Worm (Caenorhabditis elegans) whole organism, L2 larva: ENCODE results near the gene ocr-3.

ENCODE experiments used
- C34F6.9 ChIP-seq: fragments of 150-350 bp; optimal IDR thresholded peaks from 2 replicates; lab custom pipeline; 2014; ENCODE audit warnings: missing biosample characterization, missing genetic modification characterization
- ZK546.5 ChIP-seq: sonication (generic microtip); optimal IDR thresholded peaks from 2 replicates; lab custom pipeline; 2017; ENCODE audit warnings: missing biosample characterization, missing genetic modification characterization
- alr-1 ChIP-seq: fragments of 150-350 bp; optimal IDR thresholded peaks from 2 replicates; lab custom pipeline; 2014; ENCODE audit warnings: missing biosample characterization, missing genetic modification characterization
- aly-2 ChIP-seq: fragments of 150-350 bp; optimal IDR thresholded peaks from 2 replicates; lab custom pipeline; 2014; ENCODE audit warnings: missing biosample characterization, missing genetic modification characterization
- blmp-1 ChIP-seq: sonication (generic microtip); optimal IDR thresholded peaks from 2 replicates; lab custom pipeline; 2017; ENCODE audit warnings: missing genetic modification characterization, mild to moderate bottlenecking, missing compliant biosample characterization, antibody characterized with exemption, moderate library complexity; ENCODE audit not compliant: insufficient read depth
- ceh-16 ChIP-seq: fragments of 150-350 bp; optimal IDR thresholded peaks from 2 replicates; lab custom pipeline; 2014; ENCODE audit warnings: missing biosample characterization, missing genetic modification characterization
- ceh-82 ChIP-seq: fragments of 150-350 bp; optimal IDR thresholded peaks from 2 replicates; lab custom pipeline; 2014; ENCODE audit warnings: missing biosample characterization, missing genetic modification characterization
- crh-2 ChIP-seq: sonication (generic microtip); optimal IDR thresholded peaks from 2 replicates; lab custom pipeline; 2017; ENCODE audit warnings: missing biosample characterization, missing genetic modification characterization
- dmd-4 ChIP-seq: sonication (generic microtip); optimal IDR thresholded peaks from 2 replicates; lab custom pipeline; 2017; ENCODE audit warnings: missing biosample characterization, missing genetic modification characterization
- elt-1 ChIP-seq: fragments of 150-350 bp; optimal IDR thresholded peaks from 2 replicates; lab custom pipeline; 2014; ENCODE audit warnings: missing biosample characterization, missing genetic modification characterization
- gmeb-1 ChIP-seq: fragments of 150-350 bp; optimal IDR thresholded peaks from 2 replicates; lab custom pipeline; 2014; ENCODE audit warnings: missing biosample characterization, missing genetic modification characterization
- lin-11 ChIP-seq: fragments of 150-350 bp; sonication (generic microtip); optimal IDR thresholded peaks from 2 replicates; lab custom pipeline; 2014; ENCODE audit warnings: missing biosample characterization, missing genetic modification characterization, inconsistent platforms, mixed read lengths
- lin-13 ChIP-seq: fragments of 150-350 bp; optimal IDR thresholded peaks from 2 replicates; lab custom pipeline; 2014; ENCODE audit warnings: missing biosample characterization, missing genetic modification reagents, missing genetic modification characterization
- lsy-2 ChIP-seq, 2 experiments: fragments of 150-350 bp in 1 of 2; sonication (generic microtip) in 1 of 2; optimal IDR thresholded peaks; 2 replicates each; lab custom pipeline; 2014 to 2017; ENCODE audit warnings: missing biosample characterization in 2 of 2, missing genetic modification characterization in 2 of 2
- mbf-1 ChIP-seq: sonication (generic microtip); optimal IDR thresholded peaks from 2 replicates; lab custom pipeline; 2017; ENCODE audit warnings: missing biosample characterization, missing genetic modification characterization
- mdl-1 ChIP-seq, 2 experiments: fragments of 150-350 bp in 1 of 2; sonication (generic microtip) in 1 of 2; optimal IDR thresholded peaks; 2 replicates each; lab custom pipeline; 2017; ENCODE audit warnings: missing biosample characterization in 2 of 2, missing genetic modification characterization in 2 of 2
- nhr-10 ChIP-seq: sonication (generic microtip); optimal IDR thresholded peaks from 2 replicates; lab custom pipeline; 2017; ENCODE audit warnings: missing biosample characterization, missing genetic modification characterization
- nhr-11 ChIP-seq: fragments of 150-350 bp; optimal IDR thresholded peaks from 2 replicates; lab custom pipeline; 2014; ENCODE audit warnings: missing biosample characterization, missing genetic modification characterization
- nhr-12 ChIP-seq: fragments of 150-350 bp; optimal IDR thresholded peaks from 2 replicates; lab custom pipeline; 2014; ENCODE audit warnings: missing biosample characterization, missing genetic modification characterization
- nhr-21 ChIP-seq: fragments of 150-350 bp; optimal IDR thresholded peaks from 2 replicates; lab custom pipeline; 2014; ENCODE audit warnings: missing biosample characterization, missing genetic modification characterization
- nhr-23 ChIP-seq: fragments of 150-350 bp; optimal IDR thresholded peaks from 2 replicates; lab custom pipeline; 2014; ENCODE audit warnings: missing biosample characterization, missing genetic modification reagents, missing genetic modification characterization
- nhr-237 ChIP-seq: fragments of 150-350 bp; optimal IDR thresholded peaks from 2 replicates; lab custom pipeline; 2014; ENCODE audit warnings: missing biosample characterization, missing genetic modification characterization
- nhr-6 ChIP-seq: fragments of 150-350 bp; optimal IDR thresholded peaks from 2 replicates; lab custom pipeline; 2014; ENCODE audit warnings: missing biosample characterization, missing genetic modification characterization
- sem-4 ChIP-seq: fragments of 150-350 bp; optimal IDR thresholded peaks from 2 replicates; lab custom pipeline; 2014; ENCODE audit warnings: missing biosample characterization, missing genetic modification reagents, missing genetic modification characterization
- snpc-4 ChIP-seq: fragments of 150-350 bp; optimal IDR thresholded peaks from 2 replicates; lab custom pipeline; 2014; ENCODE audit warnings: missing biosample characterization, missing genetic modification characterization
- unc-39 ChIP-seq: fragments of 150-350 bp; optimal IDR thresholded peaks from 2 replicates; lab custom pipeline; 2014; ENCODE audit warnings: missing biosample characterization, missing genetic modification characterization
- unc-62 ChIP-seq: fragments of 150-350 bp; optimal IDR thresholded peaks from 2 replicates; lab custom pipeline; 2014; ENCODE audit warnings: missing biosample characterization, missing genetic modification reagents, missing genetic modification characterization
- ztf-1 ChIP-seq: fragments of 200-800 bp; sonication (Bioruptor generic); conservative IDR thresholded peaks from 2 replicates; pipeline ENCODE4 v1.3.6; 2022; ENCODE audit warnings: missing genetic modification characterization, missing compliant biosample characterization
- ztf-11 ChIP-seq: sonication (generic microtip); optimal IDR thresholded peaks from 2 replicates; lab custom pipeline; 2017; ENCODE audit warnings: missing biosample characterization, missing genetic modification characterization

ocr-3 gene

DNA sequence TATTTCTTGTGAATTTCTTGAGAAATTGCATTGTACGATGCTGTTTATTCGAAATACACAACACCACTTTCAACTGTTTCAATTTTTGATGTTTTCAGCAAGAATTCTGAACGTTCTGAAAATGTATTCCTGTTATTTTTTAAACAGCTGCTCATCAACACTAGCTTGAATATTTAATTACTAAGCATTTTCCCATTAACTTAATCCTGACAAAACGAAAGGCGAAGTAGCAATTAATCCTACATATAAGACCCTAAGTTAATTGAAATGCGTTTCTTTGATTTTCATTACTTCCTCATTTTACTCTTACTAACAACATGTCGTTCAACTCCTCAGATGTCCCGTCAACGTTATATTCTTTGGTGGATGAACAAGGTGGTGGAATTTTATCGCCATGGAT lies at the start of gene ocr-3:
Gene ocr-3 (plus strand): TSS at position 301 of the 400 bp plus-strand sequence.
- no peak for TF ChIP-seq ceh-82
- no peak for TF ChIP-seq unc-62 (GFP tag; lab: Kevin White, UChicago)
- TF ChIP-seq nhr-237 (tag; lab: Kevin White, UChicago) = no peak
- no peak for TF ChIP-seq ceh-16 (tag; lab: Kevin White, UChicago)
- no peak for TF ChIP-seq lsy-2 (tag; optimal IDR thresholded peaks at IDR 0.05; lab: Kevin White, UChicago)
- TF ChIP-seq dmd-4 = no peak
- TF ChIP-seq mbf-1 = no peak
- no peak for TF ChIP-seq lin-13 (GFP tag; lab: Kevin White, UChicago)

DNA sequence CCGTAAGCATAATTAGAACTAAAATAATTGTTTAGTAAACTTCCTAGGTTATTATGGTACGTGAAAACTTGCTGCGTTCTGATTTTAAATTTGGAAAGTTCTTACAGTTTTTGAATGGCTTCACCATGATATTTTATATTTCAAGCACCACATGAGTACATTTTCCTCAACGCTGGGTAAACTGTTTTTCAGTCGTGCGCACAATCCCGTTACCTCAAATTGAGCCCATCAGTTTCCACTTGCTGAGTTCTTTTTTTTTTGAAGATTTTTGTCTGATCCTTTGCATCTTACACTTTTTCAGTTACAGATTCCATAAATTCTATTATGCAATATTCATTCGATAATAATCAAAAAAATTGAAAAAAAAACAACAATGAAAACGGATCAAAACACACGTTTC lies 48.0 kb upstream of the ocr-3 start:
- no peak for TF ChIP-seq lin-13 (GFP tag; lab: Kevin White, UChicago)
- TF ChIP-seq gmeb-1 (tag; lab: Kevin White, UChicago) = no peak
- no peak for TF ChIP-seq mbf-1
- no peak for TF ChIP-seq nhr-23
- TF ChIP-seq ztf-11 = no peak
- TF ChIP-seq nhr-12 (tag; lab: Kevin White, UChicago) = no peak
- TF ChIP-seq nhr-11 = no peak
- TF ChIP-seq nhr-10 (tag; lab: Kevin White, UChicago) = no peak
- TF ChIP-seq nhr-6 (tag; lab: Kevin White, UChicago) = no peak
- no peak for TF ChIP-seq sem-4 (tag; lab: Kevin White, UChicago)
- TF ChIP-seq nhr-237 (tag; lab: Kevin White, UChicago) = no peak

DNA sequence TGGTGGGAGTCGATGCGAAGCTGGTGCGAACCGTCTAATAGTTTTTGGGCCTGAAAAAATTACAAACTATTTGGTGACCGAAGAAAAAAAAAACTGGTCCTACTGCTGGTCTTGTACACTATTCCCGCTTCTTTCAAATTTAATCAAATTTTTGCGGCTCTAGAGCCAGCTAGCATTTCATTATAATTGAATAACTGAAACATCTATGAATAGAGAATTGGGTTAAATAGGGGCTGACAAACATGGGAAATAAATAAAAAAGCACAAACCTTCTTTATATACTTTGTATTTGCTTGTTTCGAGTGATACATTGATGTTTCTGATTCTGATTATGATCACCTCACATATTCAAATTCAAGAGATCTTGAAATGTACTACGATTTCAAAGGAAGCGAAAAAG lies 43.4 kb upstream of the ocr-3 start:
- TF ChIP-seq nhr-6 (tag; lab: Kevin White, UChicago) = no peak
- TF ChIP-seq lsy-2 (tag; optimal IDR thresholded peaks at IDR 0.05; lab: Kevin White, UChicago) = no peak
- TF ChIP-seq dmd-4 = no peak
- no peak for TF ChIP-seq nhr-21 (tag; lab: Kevin White, UChicago)
- TF ChIP-seq mdl-1 (tag; optimal IDR thresholded peaks at IDR 0.05; lab: Kevin White, UChicago) = no peak
- TF ChIP-seq lin-11 = no peak
- TF ChIP-seq blmp-1 (tag; lab: Kevin White, UChicago) = no peak
- no peak for TF ChIP-seq ZK546.5 (tag; lab: Kevin White, UChicago)
- TF ChIP-seq nhr-12 (tag; lab: Kevin White, UChicago) = no peak
- TF ChIP-seq crh-2 = no peak
- TF ChIP-seq nhr-11 = no peak
- TF ChIP-seq elt-1 (tag; lab: Kevin White, UChicago) = no peak
- no peak for TF ChIP-seq unc-39 (tag; lab: Kevin White, UChicago)
- TF ChIP-seq ceh-16 (tag; lab: Kevin White, UChicago) = no peak

DNA sequence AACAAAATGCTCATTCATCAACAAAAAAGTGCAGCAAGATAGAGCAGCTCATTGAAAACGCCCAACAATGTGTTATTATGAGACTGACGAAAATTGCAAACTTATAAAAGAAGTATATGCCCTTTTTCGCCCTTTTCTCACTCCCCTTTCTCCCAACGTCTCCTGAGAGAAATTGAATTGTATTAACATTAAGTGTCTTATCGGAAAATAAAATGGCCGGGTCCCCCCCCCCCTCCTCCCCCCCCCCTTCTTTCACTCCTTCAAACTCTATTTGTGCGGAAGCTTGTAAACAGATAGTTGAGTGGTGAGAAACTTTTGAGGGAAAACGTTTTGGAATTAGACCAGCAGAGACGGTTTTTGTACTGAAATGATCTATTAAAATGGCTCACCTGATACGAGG lies 41.8 kb upstream of the ocr-3 start:
- no peak for TF ChIP-seq aly-2 (tag; lab: Kevin White, UChicago)

DNA sequence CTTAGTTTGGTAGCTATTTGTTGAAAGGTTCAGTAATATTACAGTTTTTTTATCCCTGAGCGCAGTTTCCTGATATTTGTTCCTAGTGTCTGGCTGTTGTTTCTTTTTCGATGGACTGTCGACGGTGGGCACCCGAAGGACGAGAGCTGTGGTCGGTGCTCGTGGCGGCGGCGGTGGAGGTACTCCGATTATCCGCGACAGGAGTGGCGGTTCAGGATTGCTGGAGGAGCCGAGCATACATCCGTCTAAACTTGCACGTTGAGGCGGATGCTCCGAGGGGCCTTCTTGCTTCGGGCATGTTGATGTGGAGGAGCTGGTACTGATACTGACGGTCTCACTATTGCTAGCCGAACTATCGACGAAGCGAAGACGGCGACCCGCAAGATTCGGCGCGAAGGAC lies 41.2 kb upstream of the ocr-3 start:
- TF ChIP-seq blmp-1 (tag; lab: Kevin White, UChicago) (no peak), sem-4 (tag; lab: Kevin White, UChicago) (no peak), unc-39 (tag; lab: Kevin White, UChicago) (no peak), elt-1 (tag; lab: Kevin White, UChicago) (no peak), alr-1 (tag; lab: Kevin White, UChicago) (no peak), ztf-1 (GFP tag; lab: Robert Waterston, UW) (no peak), crh-2 (no peak), mbf-1 (no peak)

DNA sequence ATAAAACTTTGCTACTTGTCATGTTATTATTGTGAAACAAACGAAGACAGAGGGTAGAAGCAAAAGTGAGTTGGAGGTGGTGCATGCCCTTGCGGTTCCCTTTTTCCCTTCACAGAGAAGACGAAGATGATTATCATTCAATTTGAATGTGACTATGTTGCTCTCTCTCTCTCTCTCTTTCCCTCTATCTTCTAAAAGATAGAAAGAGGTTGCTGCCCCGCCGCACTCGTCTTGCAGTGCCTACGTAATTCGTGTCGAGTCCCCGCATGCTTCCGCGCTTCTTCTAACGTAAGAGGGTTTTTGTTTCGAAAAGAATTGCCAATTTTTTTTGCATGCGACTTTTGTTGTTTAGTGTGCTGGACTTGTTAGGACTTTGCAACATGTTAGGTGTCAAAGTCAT lies 40.3 kb upstream of the ocr-3 start:
- TF ChIP-seq nhr-6 (tag; lab: Kevin White, UChicago) (no peak), C34F6.9 (peak; percentile 2)
- TF ChIP-seq, all 48 proteins: peak for 1

DNA sequence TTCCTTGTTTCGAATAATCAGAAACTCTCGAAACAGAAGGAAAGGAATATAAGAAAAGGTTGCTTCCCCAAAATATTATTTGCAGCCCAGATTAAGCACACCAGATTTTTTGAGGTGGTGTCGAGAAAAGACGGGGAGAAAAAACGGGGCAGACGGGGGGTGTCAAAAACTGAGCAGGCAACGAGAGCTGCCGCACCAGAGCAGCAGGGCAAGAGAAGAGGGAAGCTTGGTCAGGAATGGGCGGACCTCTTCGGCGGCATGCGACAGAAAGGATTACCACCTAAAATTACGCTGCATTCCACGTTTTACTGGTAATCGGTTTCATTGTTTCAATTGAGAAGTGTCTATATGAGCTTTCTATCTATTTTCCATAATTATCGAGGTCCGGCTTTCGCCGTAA lies 36.5 kb upstream of the ocr-3 start:
- TF ChIP-seq lin-13 (GFP tag; lab: Kevin White, UChicago) (no peak), alr-1 (tag; lab: Kevin White, UChicago) (no peak), lin-11 (no peak), snpc-4 (tag; lab: Kevin White, UChicago) (no peak), sem-4 (tag; lab: Kevin White, UChicago) (no peak)
